Fruit fly (Drosophila melanogaster) whole organism: Measurements from ENCODE around the gene CG17648.

Experiments used
- EcR ChIP-seq, 2 experiments: fragments of >200 bp; optimal IDR thresholded peaks; 2 replicates each; lab custom pipeline; 2017; ENCODE audit warnings: missing biosample characterization in 2 of 2, missing genetic modification characterization in 2 of 2, missing genetic modification reagents in 2 of 2
- usp ChIP-seq: fragments of >200 bp; optimal IDR thresholded peaks from 2 replicates; lab custom pipeline; 2017; ENCODE audit warnings: missing biosample characterization, missing genetic modification characterization, mixed read lengths

- TF ChIP-seq EcR (GFP tag; optimal IDR thresholded peaks at IDR 0.05; lab: Kevin White, UChicago) (no peak), usp (GFP tag; lab: Kevin White, UChicago) (no peak)
Measured at dm6 chr2L:1732189-1732588, 19.9 kb upstream of the CG17648 start, which contains the start of the genes CG17652 and CG17646.
